Worm (Caenorhabditis elegans) whole organism, early embryonic: ENCODE data around the gene clec-31.

Experiments
- B0310.2 ChIP-seq: sonication (generic microtip); optimal IDR thresholded peaks from 2 replicates; lab custom pipeline; 2016; ENCODE audit warnings: mild to moderate bottlenecking, missing genetic modification characterization, missing compliant biosample characterization
- F13C5.2 ChIP-seq: sonication (generic microtip); optimal IDR thresholded peaks from 2 replicates; lab custom pipeline; 2017; ENCODE audit warnings: mild to moderate bottlenecking, missing genetic modification characterization, inconsistent platforms, missing compliant biosample characterization
- aly-1 ChIP-seq: sonication (generic microtip); optimal IDR thresholded peaks from 2 replicates; lab custom pipeline; 2016; ENCODE audit warnings: missing genetic modification characterization, missing compliant biosample characterization
- ama-1 ChIP-seq: fragments of 150-350 bp; optimal IDR thresholded peaks from 2 replicates; lab custom pipeline; 2014
- ceh-13 ChIP-seq: fragments of 200-800 bp; sonication (Bioruptor generic); optimal IDR thresholded peaks from 2 replicates; lab custom pipeline; 2018; ENCODE audit warnings: mild to moderate bottlenecking, missing genetic modification characterization, missing compliant biosample characterization
- ceh-36 ChIP-seq: sonication (generic microtip); optimal IDR thresholded peaks from 2 replicates; lab custom pipeline; 2016; ENCODE audit warnings: missing genetic modification characterization, inconsistent platforms, missing compliant biosample characterization
- ets-7 ChIP-seq: sonication (generic microtip); optimal IDR thresholded peaks from 2 replicates; lab custom pipeline; 2016; ENCODE audit warnings: missing genotype, missing genetic modification characterization, missing compliant biosample characterization
- flt-1 ChIP-seq: fragments of 200-800 bp; sonication (Bioruptor generic); IDR thresholded peaks from 2 replicates; pipeline ENCODE4 v1.3.6; 2022; ENCODE audit warnings: missing genetic modification characterization, missing compliant biosample characterization
- hmbx-1 ChIP-seq: sonication (generic microtip); optimal IDR thresholded peaks from 2 replicates; lab custom pipeline; 2016; ENCODE audit warnings: mild to moderate bottlenecking, missing genetic modification characterization, missing compliant biosample characterization
- hmg-4 ChIP-seq: fragments of 200-800 bp; sonication (Bioruptor generic); optimal IDR thresholded peaks from 2 replicates; lab custom pipeline; 2018; ENCODE audit warnings: mild to moderate bottlenecking, missing genetic modification characterization, missing compliant biosample characterization
- hnd-1 ChIP-seq: sonication (generic microtip); optimal IDR thresholded peaks from 2 replicates; lab custom pipeline; 2016; ENCODE audit warnings: missing genetic modification characterization, missing compliant biosample characterization
- pes-1 ChIP-seq: fragments of 200-800 bp; sonication (Bioruptor generic); IDR thresholded peaks from 2 replicates; pipeline ENCODE4 v1.3.6; 2022; ENCODE audit warnings: missing genetic modification reagents, missing genetic modification characterization, missing compliant biosample characterization
- scrt-1 ChIP-seq: fragments of 200-800 bp; sonication (Bioruptor generic); IDR thresholded peaks from 2 replicates; pipeline ENCODE4 v1.3.6; 2022; ENCODE audit warnings: missing genetic modification characterization, missing compliant biosample characterization
- sea-1 ChIP-seq: fragments of 200-800 bp; sonication (Bioruptor generic); conservative IDR thresholded peaks from 2 replicates; pipeline ENCODE4 v1.3.6; 2022; ENCODE audit warnings: missing genetic modification characterization, missing compliant biosample characterization
- tbx-11 ChIP-seq: fragments of 200-800 bp; sonication (Bioruptor generic); IDR thresholded peaks from 2 replicates; pipeline ENCODE4 v1.3.6; 2022; ENCODE audit warnings: missing genetic modification characterization, missing compliant biosample characterization
- tbx-37 ChIP-seq: fragments of 200-800 bp; sonication (Bioruptor generic); conservative IDR thresholded peaks from 2 replicates; pipeline ENCODE4 v1.3.6; 2022; ENCODE audit warnings: missing genetic modification reagents, missing genetic modification characterization, missing compliant biosample characterization
- tra-4 ChIP-seq: sonication (generic microtip); optimal IDR thresholded peaks from 2 replicates; lab custom pipeline; 2017; ENCODE audit warnings: missing genetic modification characterization, missing compliant biosample characterization

Gene clec-31

ce11 chrV:16882260-16882918, 24.5 kb upstream of the clec-31 start, which contains the start of the genes F09C6.11 and F09C6.12:
TSS of gene F09C6.11 (minus strand) at chrV:16882310.
TSS of gene F09C6.12 (plus strand) at chrV:16882868.
- no peak for TF ChIP-seq tbx-11 (GFP tag; lab: Robert Waterston, UW)
- no peak for TF ChIP-seq tra-4
- no peak for TF ChIP-seq ets-7 (tag; lab: Kevin White, UChicago)
- no peak for TF ChIP-seq sea-1 (GFP tag; lab: Robert Waterston, UW)
- no peak for TF ChIP-seq pes-1
- no peak for TF ChIP-seq ceh-36
- TF ChIP-seq ama-1 (lab: Kevin White, UChicago) = no peak
- no peak for TF ChIP-seq F13C5.2 (tag; lab: Kevin White, UChicago)
- no peak for TF ChIP-seq scrt-1 (GFP tag; lab: Robert Waterston, UW)
- no peak for TF ChIP-seq ceh-13
- TF ChIP-seq flt-1 (GFP tag; lab: Robert Waterston, UW) = no peak
- TF ChIP-seq aly-1 (tag; lab: Kevin White, UChicago) = no peak
- no peak for TF ChIP-seq hnd-1 (tag; lab: Kevin White, UChicago)
- TF ChIP-seq B0310.2 (tag; lab: Kevin White, UChicago) = no peak
- TF ChIP-seq hmbx-1 (tag; lab: Kevin White, UChicago) = no peak
- no peak for TF ChIP-seq hmg-4 (GFP tag; lab: Kevin White, UChicago)
- no peak for TF ChIP-seq tbx-37

- TF ChIP-seq sea-1 (GFP tag; lab: Robert Waterston, UW) (no peak), hmbx-1 (tag; lab: Kevin White, UChicago) (no peak), hmg-4 (GFP tag; lab: Kevin White, UChicago) (no peak), aly-1 (tag; lab: Kevin White, UChicago) (no peak), hnd-1 (tag; lab: Kevin White, UChicago) (no peak), pes-1 (no peak), ceh-36 (no peak), ceh-13 (no peak), ama-1 (lab: Kevin White, UChicago) (no peak), flt-1 (GFP tag; lab: Robert Waterston, UW) (no peak), scrt-1 (GFP tag; lab: Robert Waterston, UW) (no peak), tbx-11 (GFP tag; lab: Robert Waterston, UW) (no peak), tra-4 (no peak), ets-7 (tag; lab: Kevin White, UChicago) (no peak)
Observed at ce11 chrV:16880679-16881078, 22.8 kb upstream of the clec-31 start, which contains the start of gene F09C6.14. TSS of gene F09C6.14 (plus strand) at chrV:16880979.

DNA sequence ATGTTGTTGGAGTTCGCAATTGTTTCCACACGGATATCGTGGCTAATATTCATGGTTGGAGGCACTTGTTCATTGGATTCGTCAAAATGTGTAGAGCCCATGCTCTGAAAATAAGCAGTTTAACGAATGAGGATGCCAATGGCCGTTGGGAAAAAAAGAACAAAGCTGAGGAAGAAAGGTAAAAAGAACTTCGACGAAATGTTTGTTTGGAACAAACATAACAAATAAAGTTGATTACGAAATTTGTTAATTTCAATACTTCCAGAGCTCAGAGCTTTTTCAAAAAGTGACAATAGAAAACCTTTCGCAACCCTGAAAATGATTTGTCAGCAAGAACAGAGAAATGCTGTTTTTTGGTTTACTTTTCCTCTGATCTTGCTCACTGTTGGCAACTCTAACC, 22.2 kb upstream of the clec-31 start, which contains the start of gene F09C6.3:
F09C6.3 (minus strand) TSS at position 101 of the 400 bp plus-strand sequence.
- TF ChIP-seq F13C5.2 (tag; lab: Kevin White, UChicago) (no peak), tra-4 (no peak), hnd-1 (tag; lab: Kevin White, UChicago) (no peak), aly-1 (tag; lab: Kevin White, UChicago) (no peak), ets-7 (tag; lab: Kevin White, UChicago) (no peak), tbx-37 (no peak), scrt-1 (GFP tag; lab: Robert Waterston, UW) (no peak), tbx-11 (GFP tag; lab: Robert Waterston, UW) (no peak), ama-1 (lab: Kevin White, UChicago) (no peak), B0310.2 (tag; lab: Kevin White, UChicago) (no peak), hmbx-1 (tag; lab: Kevin White, UChicago) (no peak), sea-1 (GFP tag; lab: Robert Waterston, UW) (no peak), flt-1 (GFP tag; lab: Robert Waterston, UW) (no peak), hmg-4 (GFP tag; lab: Kevin White, UChicago) (no peak), ceh-13 (no peak), ceh-36 (no peak), pes-1 (no peak)

DNA sequence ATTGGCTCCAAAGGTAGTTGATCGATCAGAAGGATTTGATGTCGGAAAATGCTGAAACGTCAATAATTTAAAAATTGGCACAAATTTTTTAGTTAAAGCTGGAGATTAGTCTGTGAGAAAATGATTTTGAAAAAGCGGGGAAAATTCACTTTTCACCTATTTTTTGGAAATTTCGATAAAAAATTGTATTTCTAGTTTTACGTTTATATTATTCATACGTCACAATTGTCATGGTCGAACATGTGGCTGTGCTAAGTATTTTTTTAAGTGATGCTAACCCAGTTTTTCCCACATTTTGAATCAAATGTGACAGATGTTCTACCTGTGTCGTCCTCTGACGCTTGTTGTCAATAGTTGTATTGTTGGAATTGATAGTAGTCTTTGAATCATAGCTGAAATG, 21.7 kb upstream of the clec-31 start:
- TF ChIP-seq B0310.2 (tag; lab: Kevin White, UChicago) (no peak), tra-4 (no peak), hmg-4 (GFP tag; lab: Kevin White, UChicago) (no peak), hnd-1 (tag; lab: Kevin White, UChicago) (no peak), tbx-11 (GFP tag; lab: Robert Waterston, UW) (no peak), ets-7 (tag; lab: Kevin White, UChicago) (no peak), sea-1 (GFP tag; lab: Robert Waterston, UW) (no peak)

- TF ChIP-seq hmg-4 (GFP tag; lab: Kevin White, UChicago) (no peak), ceh-36 (no peak), tbx-11 (GFP tag; lab: Robert Waterston, UW) (no peak), tra-4 (no peak), tbx-37 (no peak), ama-1 (lab: Kevin White, UChicago) (no peak), sea-1 (GFP tag; lab: Robert Waterston, UW) (no peak), scrt-1 (GFP tag; lab: Robert Waterston, UW) (no peak), B0310.2 (tag; lab: Kevin White, UChicago) (no peak), hnd-1 (tag; lab: Kevin White, UChicago) (no peak), flt-1 (GFP tag; lab: Robert Waterston, UW) (no peak), hmbx-1 (tag; lab: Kevin White, UChicago) (no peak)
Observed at ce11 chrV:16874966-16875365, 17.1 kb upstream of the clec-31 start, which contains the start of gene F49A5.10. TSS of gene F49A5.10 (plus strand) at chrV:16875266.

ce11 chrV:16873642-16874041, 15.8 kb upstream of the clec-31 start, which contains the start of gene srw-23:
TSS of gene srw-23 (plus strand) at chrV:16873942.
- TF ChIP-seq aly-1 (tag; lab: Kevin White, UChicago) (no peak), tra-4 (no peak), ama-1 (lab: Kevin White, UChicago) (no peak), hnd-1 (tag; lab: Kevin White, UChicago) (no peak), B0310.2 (tag; lab: Kevin White, UChicago) (no peak), pes-1 (no peak)

ce11 chrV:16871387-16871786, 13.5 kb upstream of the clec-31 start, which contains the start of gene thn-4:
TSS of gene thn-4 (minus strand) at chrV:16871487.
- TF ChIP-seq scrt-1 (GFP tag; lab: Robert Waterston, UW) (no peak), ceh-36 (no peak), ama-1 (lab: Kevin White, UChicago) (no peak), flt-1 (GFP tag; lab: Robert Waterston, UW) (no peak), hmg-4 (GFP tag; lab: Kevin White, UChicago) (no peak), hmbx-1 (tag; lab: Kevin White, UChicago) (no peak), tbx-37 (no peak), B0310.2 (tag; lab: Kevin White, UChicago) (no peak), pes-1 (no peak), F13C5.2 (tag; lab: Kevin White, UChicago) (no peak), ets-7 (tag; lab: Kevin White, UChicago) (no peak), tra-4 (no peak), sea-1 (GFP tag; lab: Robert Waterston, UW) (no peak), aly-1 (tag; lab: Kevin White, UChicago) (no peak), hnd-1 (tag; lab: Kevin White, UChicago) (no peak)
